Worm (Caenorhabditis elegans): Measurements from ENCODE around the gene mcm-5.

mcm-5 gene

ce11 chrIII:4335614-4336013, 44.5 kb upstream of the mcm-5 start (continued):
- TF ChIP-seq egl-13 (tag; optimal IDR thresholded peaks at IDR 0.05) (no peak), tlp-1 (tag; optimal IDR thresholded peaks at IDR 0.05) (no peak), C16A3.4 (tag; optimal IDR thresholded peaks at IDR 0.05) (no peak), zag-1 (tag; optimal IDR thresholded peaks at IDR 0.05) (no peak), nhr-77 (tag; optimal IDR thresholded peaks at IDR 0.05) (no peak), nhr-237 (tag; optimal IDR thresholded peaks at IDR 0.05) (no peak), sup-37 (GFP tag; optimal IDR thresholded peaks at IDR 0.05) (no peak), dsc-1 (tag; optimal IDR thresholded peaks at IDR 0.05) (no peak), ceh-63 (GFP tag; optimal IDR thresholded peaks at IDR 0.05) (no peak), nhr-85 (tag) (no peak), lir-3 (tag; optimal IDR thresholded peaks at IDR 0.05; ENCODE audit: poor library complexity) (no peak), nhr-20 (tag; optimal IDR thresholded peaks at IDR 0.05) (no peak), sptf-1 (tag; optimal IDR thresholded peaks at IDR 0.05) (no peak), jun-1 (tag; optimal IDR thresholded peaks at IDR 0.05) (peak; percentile 41), ets-5 (GFP tag; IDR thresholded peaks at IDR 0.05) (no peak), hlh-17 (GFP tag; optimal IDR thresholded peaks at IDR 0.05; ENCODE audit: borderline replicate concordance) (no peak), ceh-90 (tag; optimal IDR thresholded peaks at IDR 0.05) (no peak), fkh-4 (tag; optimal IDR thresholded peaks at IDR 0.05; ENCODE audit: borderline replicate concordance) (no peak), vab-15 (tag; optimal IDR thresholded peaks at IDR 0.05) (no peak), pqm-1 (tag; optimal IDR thresholded peaks at IDR 0.05) (no peak), elt-3 (tag; optimal IDR thresholded peaks at IDR 0.05) (no peak), snu-23 (GFP tag; optimal IDR thresholded peaks at IDR 0.05) (peak; percentile 25), mep-1 (tag; optimal IDR thresholded peaks at IDR 0.05) (no peak), aha-1 (tag; optimal IDR thresholded peaks at IDR 0.05) (no peak), fkh-10 (GFP tag; optimal IDR thresholded peaks at IDR 0.05) (no peak), mab-9 (GFP tag; IDR thresholded peaks at IDR 0.05) (no peak), hlh-4 (tag; optimal IDR thresholded peaks at IDR 0.05) (no peak), lin-14 (GFP tag; optimal IDR thresholded peaks at IDR 0.05) (peak; percentile 86), unc-62 (GFP tag; optimal IDR thresholded peaks at IDR 0.05) (no peak), lin-15B (tag; optimal IDR thresholded peaks at IDR 0.05) (no peak), alr-1 (tag; optimal IDR thresholded peaks at IDR 0.05; ENCODE audit: borderline replicate concordance) (no peak), nhr-19 (GFP tag; conservative IDR thresholded peaks at IDR 0.05) (no peak), elt-2 (tag; optimal IDR thresholded peaks at IDR 0.05) (no peak), dpl-1 (GFP tag; optimal IDR thresholded peaks at IDR 0.05) (peak in 1 of 3 experiments; percentile 8), ama-1 (optimal IDR thresholded peaks at IDR 0.05) (no peak), efl-1 (optimal IDR thresholded peaks at IDR 0.05) (peak in 1 of 2 experiments; percentile 48), efl-1 (GFP tag; optimal IDR thresholded peaks at IDR 0.05 in 1 of 2) (peak; percentile 19 to 24), nhr-90 (tag; optimal IDR thresholded peaks at IDR 0.05; ENCODE audit: poor library complexity) (no peak), nhr-84 (tag; optimal IDR thresholded peaks at IDR 0.05) (no peak), unc-86 (tag; optimal IDR thresholded peaks at IDR 0.05) (peak; percentile 40), mdl-1 (tag; optimal IDR thresholded peaks at IDR 0.05) (no peak), fos-1 (tag; optimal IDR thresholded peaks at IDR 0.05) (no peak), lin-35 (GFP tag; optimal IDR thresholded peaks at IDR 0.05) (peak in 1 of 2 experiments; percentile 37), mef-2 (tag; optimal IDR thresholded peaks at IDR 0.05) (no peak), nhr-12 (tag; optimal IDR thresholded peaks at IDR 0.05) (no peak), ces-1 (GFP tag; optimal IDR thresholded peaks at IDR 0.05) (no peak), nhr-71 (tag; optimal IDR thresholded peaks at IDR 0.05) (peak; percentile 34), ztf-4 (tag; optimal IDR thresholded peaks at IDR 0.05) (no peak), isw-1 (GFP tag; IDR thresholded peaks at IDR 0.05) (peak; percentile 39; the same call in 1 of the 2 replicates), nhr-28 (tag; optimal IDR thresholded peaks at IDR 0.05) (no peak), unc-98 (GFP tag; IDR thresholded peaks at IDR 0.05) (no peak), ceh-8 (GFP tag; optimal IDR thresholded peaks at IDR 0.05) (no peak), ceh-82 (tag; optimal IDR thresholded peaks at IDR 0.05) (peak in 2 of 3 experiments; percentile 36 to 41), nhr-47 (tag; optimal IDR thresholded peaks at IDR 0.05) (peak; percentile 40)
